Fruit fly (Drosophila melanogaster): ENCODE results near the gene msi.
A peak's percentile ranks its signal among the peaks of the same experiment; 100 is the strongest.

The msi gene

dm6 chr3R:25495753-25496152 is 20.2 kb upstream of the msi start (continued):
- TF ChIP-seq Dll (GFP tag; IDR thresholded peaks at IDR 0.05; ENCODE audit: partially characterized antibody): peak; percentile 77
- no peak for TF ChIP-seq ewg (GFP tag; optimal IDR thresholded peaks at IDR 0.05)
- no peak for TF ChIP-seq Hr51 (GFP tag; optimal IDR thresholded peaks at IDR 0.05)
- 0 out of 2 replicates have a peak, but pooled peaks have one; percentile 9 for TF ChIP-seq Bgb (GFP tag; IDR thresholded peaks at IDR 0.05; ENCODE audit: partially characterized antibody)
- no peak for TF ChIP-seq CG32532 (GFP tag; IDR thresholded peaks at IDR 0.05)
- TF ChIP-seq Lim3 (GFP tag; IDR thresholded peaks at IDR 0.05): no peak
- TF ChIP-seq nerfin-2 (GFP tag; IDR thresholded peaks at IDR 0.05; ENCODE audit: partially characterized antibody): 0 out of 2 replicates have a peak, but pooled peaks have one; percentile 49
- no peak for TF ChIP-seq CG7271 (tag; optimal IDR thresholded peaks at IDR 0.05)

dm6 chr3R:25504891-25505290 is 11.0 kb upstream of the msi start, which contains the start of gene CG5107:
Gene CG5107, plus strand, starts transcription at chr3R:25505191.
- peak; percentile 41 for TF ChIP-seq exex (tag; optimal IDR thresholded peaks at IDR 0.05)
- no peak for TF ChIP-seq BEAF-32 (GFP tag; optimal IDR thresholded peaks at IDR 0.05)

- TF ChIP-seq CG8359 (GFP tag; optimal IDR thresholded peaks at IDR 0.05; ENCODE audit: borderline replicate concordance) (no peak), exex (tag; optimal IDR thresholded peaks at IDR 0.05) (peak; percentile 57), dati (GFP tag; IDR thresholded peaks at IDR 0.05) (no peak)
Observed at dm6 chr3R:25505975-25506374, 9.9 kb upstream of the msi start, which contains the start of gene CG5111. Gene CG5111, plus strand, starts transcription at chr3R:25506275.

- TF ChIP-seq CG6654 (GFP tag; optimal IDR thresholded peaks at IDR 0.05): peak; percentile 93
- no peak for TF ChIP-seq dpn (GFP tag; optimal IDR thresholded peaks at IDR 0.05)
Observed at dm6 chr3R:25512750-25513149, 3.2 kb upstream of the msi start.

dm6 chr3R:25517521-25517920 is 1.6 kb downstream of the msi start:
- peak; percentile 13 for TF ChIP-seq grau (tag; optimal IDR thresholded peaks at IDR 0.05)
- TF ChIP-seq sens (GFP tag): peak; percentile 39
- TF ChIP-seq mirr (GFP tag; optimal IDR thresholded peaks at IDR 0.05): no peak
- TF ChIP-seq mld (GFP tag; IDR thresholded peaks at IDR 0.05; ENCODE audit: partially characterized antibody): no peak
- TF ChIP-seq HLH4C (GFP tag; IDR thresholded peaks at IDR 0.05; ENCODE audit: partially characterized antibody): no peak

dm6 chr3R:25518099-25518567 is 2.2 kb downstream of the msi start:
- TF ChIP-seq zen2 (GFP tag; IDR thresholded peaks at IDR 0.05; ENCODE audit: partially characterized antibody) (no peak), lmd (GFP tag; IDR thresholded peaks at IDR 0.05) (no peak), CG9932 (GFP tag; IDR thresholded peaks at IDR 0.05) (0 out of 2 replicates have a peak, but pooled peaks have one; percentile 8), Drgx (GFP tag; IDR thresholded peaks at IDR 0.05) (0 out of 2 replicates have a peak, but pooled peaks have one; percentile 16), nom (GFP tag; optimal IDR thresholded peaks at IDR 0.05) (peak; percentile 37), abd-A (tag; optimal IDR thresholded peaks at IDR 0.05) (peak; percentile 43), CG31224 (GFP tag; IDR thresholded peaks at IDR 0.05) (0 out of 2 replicates have a peak, but pooled peaks have one; percentile 6), Trl (optimal IDR thresholded peaks at IDR 0.05) (peak; percentile 80 to 83), Trl (GFP tag; optimal IDR thresholded peaks at IDR 0.05) (peak; percentile 5), Jarid2 (GFP tag; optimal IDR thresholded peaks at IDR 0.05) (peak; percentile 73), bsh (GFP tag; optimal IDR thresholded peaks at IDR 0.05) (peak in 1 of 2 experiments; percentile 42), Deaf1 (tag; optimal IDR thresholded peaks at IDR 0.05) (peak; percentile 21), CG8359 (GFP tag; optimal IDR thresholded peaks at IDR 0.05; ENCODE audit: borderline replicate concordance) (no peak), sqz (GFP tag; optimal IDR thresholded peaks at IDR 0.05) (peak; percentile 65), chm (GFP tag; IDR thresholded peaks at IDR 0.05) (0 out of 2 replicates have a peak, but pooled peaks have one; percentile 29), CG14860 (GFP tag; IDR thresholded peaks at IDR 0.05; ENCODE audit: partially characterized antibody) (no peak), CG14965 (GFP tag; optimal IDR thresholded peaks at IDR 0.05; ENCODE audit: borderline replicate concordance) (no peak), pros (GFP tag; optimal IDR thresholded peaks at IDR 0.05) (peak; percentile 13), CG2889 (GFP tag; IDR thresholded peaks at IDR 0.05) (no peak)
